Fruit fly (Drosophila melanogaster): Measurements from ENCODE around the gene Rtnl1.

Rtnl1 gene

dm6 chr2L:4982098-4982646, 27.3 kb downstream of the Rtnl1 start:
- TF ChIP-seq pan (optimal IDR thresholded peaks at IDR 0.05) (no peak), usp (GFP tag; optimal IDR thresholded peaks at IDR 0.05) (no peak), EcR (GFP tag; optimal IDR thresholded peaks at IDR 0.05) (no peak), Dll (optimal IDR thresholded peaks at IDR 0.05) (no peak), CG8478 (optimal IDR thresholded peaks at IDR 0.05) (no peak), psq (optimal IDR thresholded peaks at IDR 0.05) (no peak)

- TF ChIP-seq psq (optimal IDR thresholded peaks at IDR 0.05) (no peak), Dll (optimal IDR thresholded peaks at IDR 0.05) (no peak), CG8478 (optimal IDR thresholded peaks at IDR 0.05) (no peak), EcR (GFP tag; optimal IDR thresholded peaks at IDR 0.05) (no peak), pan (optimal IDR thresholded peaks at IDR 0.05) (no peak), usp (GFP tag; optimal IDR thresholded peaks at IDR 0.05) (no peak)
Measured at dm6 chr2L:4981278-4981966, 28.1 kb downstream of the Rtnl1 start, which contains the start of the genes CG8892 and CG34126. Gene CG8892, minus strand, starts transcription at chr2L:4981592. Gene CG34126, plus strand, starts transcription at chr2L:4981614.

- no peak for TF ChIP-seq EcR (GFP tag; optimal IDR thresholded peaks at IDR 0.05)
- no peak for TF ChIP-seq Dll (optimal IDR thresholded peaks at IDR 0.05)
- TF ChIP-seq pan (optimal IDR thresholded peaks at IDR 0.05) = no peak
- TF ChIP-seq psq (optimal IDR thresholded peaks at IDR 0.05) = no peak
- TF ChIP-seq CG8478 (optimal IDR thresholded peaks at IDR 0.05) = no peak
- TF ChIP-seq usp (GFP tag; optimal IDR thresholded peaks at IDR 0.05) = no peak
Measured at dm6 chr2L:4979138-4979537, 30.4 kb downstream of the Rtnl1 start, which contains the start of gene CG8891. Gene CG8891, minus strand, starts transcription at chr2L:4979379.

DNA sequence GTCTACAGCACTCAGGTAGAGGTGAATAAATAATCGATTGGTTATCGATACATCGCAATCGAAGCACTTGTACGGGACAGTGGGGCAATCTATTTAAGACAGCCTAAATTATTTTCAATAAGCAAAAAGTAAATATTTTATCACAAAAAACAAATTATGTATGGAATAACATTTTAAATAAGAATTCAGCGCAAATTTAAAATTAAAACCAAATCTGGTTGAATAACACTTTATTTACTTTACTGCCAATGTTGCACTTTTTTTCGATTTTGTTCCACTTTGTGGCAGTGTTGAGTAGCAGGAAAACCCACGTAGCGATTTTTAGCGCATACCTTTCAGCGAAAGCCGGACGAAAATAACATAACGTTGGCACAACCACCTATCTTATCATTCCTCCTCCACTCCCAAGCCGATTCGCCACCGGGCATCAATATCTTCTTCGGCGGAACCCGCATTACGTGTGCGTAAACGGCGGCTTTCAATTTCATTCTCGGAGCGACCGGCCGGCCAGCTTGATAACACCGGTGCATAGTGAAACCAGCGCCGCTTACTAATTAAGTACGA, 32.5 kb downstream of the Rtnl1 start, which contains the start of the genes Gmd and CG3792:
TSS of gene Gmd (minus strand) at position 36 of the 564 bp plus-strand sequence.
TSS of gene CG3792 (plus strand) at position 325 of the 564 bp plus-strand sequence.
- no peak for TF ChIP-seq EcR (GFP tag; optimal IDR thresholded peaks at IDR 0.05)
- TF ChIP-seq usp (GFP tag; optimal IDR thresholded peaks at IDR 0.05) = no peak
- no peak for TF ChIP-seq psq (optimal IDR thresholded peaks at IDR 0.05)
- TF ChIP-seq pan (optimal IDR thresholded peaks at IDR 0.05) = no peak
- TF ChIP-seq Dll (optimal IDR thresholded peaks at IDR 0.05) = no peak
- TF ChIP-seq CG8478 (optimal IDR thresholded peaks at IDR 0.05) = no peak

- TF ChIP-seq EcR (GFP tag; optimal IDR thresholded peaks at IDR 0.05) = no peak
- TF ChIP-seq usp (GFP tag; optimal IDR thresholded peaks at IDR 0.05) = no peak
- no peak for TF ChIP-seq psq (optimal IDR thresholded peaks at IDR 0.05)
- TF ChIP-seq pan (optimal IDR thresholded peaks at IDR 0.05) = no peak
- TF ChIP-seq CG8478 (optimal IDR thresholded peaks at IDR 0.05) = no peak
- TF ChIP-seq Dll (optimal IDR thresholded peaks at IDR 0.05) = no peak
Measured at dm6 chr2L:4973731-4974415, 35.6 kb downstream of the Rtnl1 start, which contains the start of gene mRpL28. Gene mRpL28, plus strand, starts transcription at chr2L:4973976.

- TF ChIP-seq Dll (optimal IDR thresholded peaks at IDR 0.05) = no peak
- no peak for TF ChIP-seq psq (optimal IDR thresholded peaks at IDR 0.05)
- no peak for TF ChIP-seq usp (GFP tag; optimal IDR thresholded peaks at IDR 0.05)
- TF ChIP-seq CG8478 (optimal IDR thresholded peaks at IDR 0.05) = no peak
- TF ChIP-seq pan (optimal IDR thresholded peaks at IDR 0.05) = no peak
- TF ChIP-seq EcR (GFP tag; optimal IDR thresholded peaks at IDR 0.05) = no peak
Measured at dm6 chr2L:4971329-4971798, 38.2 kb downstream of the Rtnl1 start, which contains the start of gene CG14043. Gene CG14043, plus strand, starts transcription at chr2L:4971702.

- TF ChIP-seq Dll (optimal IDR thresholded peaks at IDR 0.05) = no peak
Measured at dm6 chr2L:4968767-4969166, 40.8 kb downstream of the Rtnl1 start, which contains the start of the genes Scox and Polr1C. Gene Scox, minus strand, starts transcription at chr2L:4968935. Gene Polr1C, plus strand, starts transcription at chr2L:4969004.

- no peak for TF ChIP-seq Dll (optimal IDR thresholded peaks at IDR 0.05)
- TF ChIP-seq psq (optimal IDR thresholded peaks at IDR 0.05) = no peak
- TF ChIP-seq pan (optimal IDR thresholded peaks at IDR 0.05) = no peak
- TF ChIP-seq usp (GFP tag; optimal IDR thresholded peaks at IDR 0.05) = no peak
- no peak for TF ChIP-seq CG8478 (optimal IDR thresholded peaks at IDR 0.05)
- TF ChIP-seq EcR (GFP tag; optimal IDR thresholded peaks at IDR 0.05) = no peak
Measured at dm6 chr2L:4967511-4967910, 42.0 kb downstream of the Rtnl1 start, which contains the start of gene eIF3i. Gene eIF3i, minus strand, starts transcription at chr2L:4967775.

DNA sequence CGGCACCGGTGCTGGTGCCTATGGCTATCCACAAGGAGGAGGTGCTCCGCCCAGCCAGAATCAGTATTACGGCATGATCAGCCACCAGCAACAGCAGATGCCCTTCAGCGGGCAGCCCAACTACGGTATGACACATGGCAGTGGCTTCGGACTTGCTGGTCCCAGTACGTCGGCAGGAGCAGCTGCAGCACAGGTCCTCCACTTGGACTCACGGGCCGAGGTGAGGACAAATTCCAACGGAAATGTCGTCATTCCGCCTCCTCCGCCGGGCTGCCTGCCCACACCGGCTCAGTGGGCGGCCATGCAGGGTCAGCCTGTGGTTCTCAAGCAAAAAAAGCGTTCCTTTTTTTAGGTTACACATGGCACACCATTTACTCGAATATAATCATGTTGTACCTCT, 43.6 kb downstream of the Rtnl1 start:
- TF ChIP-seq EcR (GFP tag; optimal IDR thresholded peaks at IDR 0.05) = no peak
- no peak for TF ChIP-seq psq (optimal IDR thresholded peaks at IDR 0.05)
- TF ChIP-seq CG8478 (optimal IDR thresholded peaks at IDR 0.05) = no peak
- TF ChIP-seq pan (optimal IDR thresholded peaks at IDR 0.05) = no peak
- TF ChIP-seq usp (GFP tag; optimal IDR thresholded peaks at IDR 0.05) = no peak
- no peak for TF ChIP-seq Dll (optimal IDR thresholded peaks at IDR 0.05)

DNA sequence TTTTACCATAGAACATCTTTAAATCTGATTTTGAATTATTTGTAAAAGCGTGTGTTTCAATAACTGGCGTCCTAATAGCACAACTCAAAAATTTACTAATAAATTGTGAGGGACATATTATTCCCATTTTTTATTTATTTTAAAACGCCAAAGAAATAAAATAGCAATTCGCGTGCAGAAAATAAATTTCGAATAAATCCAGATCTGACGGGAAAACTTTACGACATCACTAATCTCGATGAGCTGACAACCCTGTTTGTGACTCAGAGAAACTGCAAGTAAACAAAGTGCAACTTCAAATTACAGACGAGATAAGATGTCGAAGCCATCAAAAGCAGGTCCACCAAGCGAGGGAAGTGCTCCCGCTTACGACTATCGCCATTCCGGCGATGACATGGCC, 44.1 kb downstream of the Rtnl1 start, which contains the start of gene CG34125:
TSS of gene CG34125 (plus strand) at position 254 of the 400 bp plus-strand sequence.
- TF ChIP-seq Dll (optimal IDR thresholded peaks at IDR 0.05) = no peak

- no peak for TF ChIP-seq CG8478 (optimal IDR thresholded peaks at IDR 0.05)
- no peak for TF ChIP-seq psq (optimal IDR thresholded peaks at IDR 0.05)
- no peak for TF ChIP-seq usp (GFP tag; optimal IDR thresholded peaks at IDR 0.05)
- no peak for TF ChIP-seq Dll (optimal IDR thresholded peaks at IDR 0.05)
- TF ChIP-seq pan (optimal IDR thresholded peaks at IDR 0.05) = no peak
- TF ChIP-seq EcR (GFP tag; optimal IDR thresholded peaks at IDR 0.05) = no peak
Measured at dm6 chr2L:4958111-4958510, 51.4 kb downstream of the Rtnl1 start, which contains the start of gene CG34124. Gene CG34124, plus strand, starts transcription at chr2L:4958411.
